Worm (Caenorhabditis elegans) whole organism, mixed stage, embryonic: Measurements from ENCODE around the gene gpx-6.

Experiments used
- blmp-1 ChIP-seq: fragments of 150-350 bp; optimal IDR thresholded peaks from 2 replicates; lab custom pipeline; 2014; ENCODE audit warnings: missing biosample characterization, missing genetic modification characterization
- ceh-39 ChIP-seq: fragments of 150-350 bp; optimal IDR thresholded peaks from 2 replicates; lab custom pipeline; 2014; ENCODE audit warnings: missing biosample characterization, missing genetic modification characterization
- elt-3 ChIP-seq: fragments of 150-350 bp; optimal IDR thresholded peaks from 2 replicates; lab custom pipeline; 2014; ENCODE audit warnings: missing biosample characterization, missing genetic modification characterization
- hlh-1 ChIP-seq: fragments of 150-350 bp; optimal IDR thresholded peaks from 2 replicates; lab custom pipeline; 2014; ENCODE audit warnings: missing biosample characterization, missing genetic modification reagents, missing genetic modification characterization
- mab-5 ChIP-seq: fragments of 150-350 bp; optimal IDR thresholded peaks from 2 replicates; lab custom pipeline; 2014; ENCODE audit warnings: missing biosample characterization, missing genetic modification characterization
- nhr-12 ChIP-seq: fragments of 150-350 bp; optimal IDR thresholded peaks from 2 replicates; lab custom pipeline; 2014; ENCODE audit warnings: missing biosample characterization, missing genetic modification characterization
- nhr-237 ChIP-seq: fragments of 150-350 bp; optimal IDR thresholded peaks from 2 replicates; lab custom pipeline; 2014; ENCODE audit warnings: missing biosample characterization, missing genetic modification characterization
- nhr-76 ChIP-seq: sonication (generic microtip); optimal IDR thresholded peaks from 2 replicates; lab custom pipeline; 2017; ENCODE audit warnings: missing biosample characterization, missing genetic modification characterization
- zip-8 ChIP-seq: fragments of 150-350 bp; optimal IDR thresholded peaks from 2 replicates; lab custom pipeline; 2014; ENCODE audit warnings: missing biosample characterization, missing genetic modification characterization

ce11 chrIV:8192878-8193277, 29.1 kb upstream of the gpx-6 start:
- no peak for TF ChIP-seq hlh-1 (tag; lab: Kevin White, UChicago)
- no peak for TF ChIP-seq nhr-76
- TF ChIP-seq nhr-12 (tag; lab: Kevin White, UChicago): no peak
- no peak for TF ChIP-seq elt-3 (tag; lab: Kevin White, UChicago)
- TF ChIP-seq ceh-39 (tag; lab: Kevin White, UChicago): no peak
- no peak for TF ChIP-seq zip-8 (tag; lab: Kevin White, UChicago)
- TF ChIP-seq blmp-1 (tag; lab: Kevin White, UChicago): no peak
- no peak for TF ChIP-seq mab-5 (tag; lab: Kevin White, UChicago)
- no peak for TF ChIP-seq nhr-237 (tag; lab: Kevin White, UChicago)
